Worm (Caenorhabditis elegans) whole organism, L4 larva: Measurements from ENCODE around the gene F38E1.10.
A peak's percentile ranks its signal among the peaks of the same experiment; 100 is the strongest.

ENCODE experiments used
- D1046.2 ChIP-seq: fragments of 200-800 bp; sonication (Bioruptor generic); IDR thresholded peaks from 2 replicates; pipeline ENCODE4 v1.3.6; 2022; ENCODE audit warnings: missing genetic modification characterization, missing compliant biosample characterization
- R02D3.7 ChIP-seq: fragments of 150-350 bp; sonication (generic microtip); optimal IDR thresholded peaks from 3 replicates; lab custom pipeline; 2014; ENCODE audit warnings: missing biosample characterization, missing genetic modification characterization
- Y5F2A.4 ChIP-seq: fragments of 200-800 bp; sonication (Bioruptor generic); optimal IDR thresholded peaks from 2 replicates; lab custom pipeline; 2018; ENCODE audit warnings: mild to moderate bottlenecking, missing genetic modification characterization, missing compliant biosample characterization
- Y75B8A.6 ChIP-seq: fragments of 200-800 bp; sonication (Bioruptor generic); IDR thresholded peaks from 2 replicates; pipeline ENCODE4 v1.3.6; 2022; ENCODE audit warnings: missing genetic modification reagents, missing genetic modification characterization, missing compliant biosample characterization
- ZK546.5 ChIP-seq, 2 experiments: sonication (generic microtip); optimal IDR thresholded peaks; 2 replicates each; lab custom pipeline; 2017; ENCODE audit warnings: missing biosample characterization in 2 of 2, missing genetic modification characterization in 2 of 2
- aha-1 ChIP-seq: fragments of 150-350 bp; peaks from one replicate; lab custom pipeline; 2014; ENCODE audit warnings: missing biosample characterization, missing genetic modification characterization
- ceh-62 ChIP-seq: sonication (generic microtip); optimal IDR thresholded peaks from 2 replicates; lab custom pipeline; 2017; ENCODE audit warnings: missing biosample characterization, missing genetic modification characterization
- ces-1 ChIP-seq: fragments of 150-350 bp; sonication (generic microtip); optimal IDR thresholded peaks from 4 replicates; lab custom pipeline; 2014; ENCODE audit warnings: missing biosample characterization, missing genetic modification reagents, missing genetic modification characterization
- cey-2 ChIP-seq: sonication (generic microtip); optimal IDR thresholded peaks from 3 replicates; lab custom pipeline; 2017; ENCODE audit warnings: missing genetic modification characterization, mild to moderate bottlenecking, missing compliant biosample characterization, antibody characterized with exemption, borderline replicate concordance; ENCODE audit not compliant: insufficient read depth
- daf-12 ChIP-seq: fragments of 150-350 bp; optimal IDR thresholded peaks from 2 replicates; lab custom pipeline; 2014; ENCODE audit warnings: missing biosample characterization, missing genetic modification reagents, missing genetic modification characterization
- daf-16 ChIP-seq, 3 experiments: sonication (generic microtip); optimal IDR thresholded peaks; 2 replicates each; lab custom pipeline; 2016 to 2017; ENCODE audit warnings: missing genetic modification characterization in 3 of 3, missing genetic modification reagents in 3 of 3, mild to moderate bottlenecking in 2 of 3, missing compliant biosample characterization in 2 of 3, missing biosample characterization in 1 of 3, moderate library complexity in 1 of 3
- daf-19 ChIP-seq: fragments of 200-800 bp; sonication (Bioruptor generic); conservative IDR thresholded peaks from 2 replicates; pipeline ENCODE4 v1.3.6; 2022; ENCODE audit warnings: missing genetic modification characterization, missing compliant biosample characterization
- dmd-6 ChIP-seq: fragments of 200-800 bp; sonication (Bioruptor generic); IDR thresholded peaks from 2 replicates; pipeline ENCODE4 v1.3.6; 2022; ENCODE audit warnings: missing genetic modification reagents, missing genetic modification characterization, missing compliant biosample characterization
- duxl-1 ChIP-seq: sonication (generic microtip); optimal IDR thresholded peaks from 2 replicates; lab custom pipeline; 2016; ENCODE audit warnings: mild to moderate bottlenecking, missing genetic modification characterization, moderate library complexity, missing compliant biosample characterization; ENCODE audit not compliant: poor library complexity
- dve-1 ChIP-seq: sonication (generic microtip); optimal IDR thresholded peaks from 2 replicates; lab custom pipeline; 2017; ENCODE audit warnings: antibody characterized with exemption, mild to moderate bottlenecking, missing genetic modification characterization, missing compliant biosample characterization; ENCODE audit not compliant: insufficient read depth
- egl-27 ChIP-seq: sonication (generic microtip); optimal IDR thresholded peaks from 3 replicates; lab custom pipeline; 2017; ENCODE audit warnings: missing biosample characterization, missing genetic modification reagents, missing genetic modification characterization
- egl-43 ChIP-seq: fragments of 200-800 bp; sonication (Bioruptor generic); IDR thresholded peaks from 2 replicates; pipeline ENCODE4 v1.3.6; 2022; ENCODE audit warnings: missing genetic modification reagents, missing genetic modification characterization, missing compliant biosample characterization
- fkh-10 ChIP-seq: fragments of 150-350 bp; optimal IDR thresholded peaks from 2 replicates; lab custom pipeline; 2014; ENCODE audit warnings: missing biosample characterization, missing genetic modification reagents, missing genetic modification characterization
- gei-8 ChIP-seq: fragments of 200-800 bp; sonication (Bioruptor generic); optimal IDR thresholded peaks from 2 replicates; lab custom pipeline; 2018; ENCODE audit warnings: mild to moderate bottlenecking, missing genetic modification characterization, missing compliant biosample characterization
- hif-1 ChIP-seq, 2 experiments: sonication (generic microtip); optimal IDR thresholded peaks; 2 replicates each; lab custom pipeline; 2016 to 2017; ENCODE audit warnings: missing compliant biosample characterization in 2 of 2, missing genetic modification characterization in 2 of 2, missing genetic modification reagents in 2 of 2, missing genotype in 2 of 2, mild to moderate bottlenecking in 1 of 2
- lin-13 ChIP-seq: fragments of 150-350 bp; optimal IDR thresholded peaks from 2 replicates; lab custom pipeline; 2014; ENCODE audit warnings: missing biosample characterization, missing genetic modification reagents, missing genetic modification characterization
- mdl-1 ChIP-seq, 2 experiments: fragments of 150-350 bp in 1 of 2; sonication (generic microtip) in 1 of 2; optimal IDR thresholded peaks; 2 replicates each; lab custom pipeline; 2014 to 2017; ENCODE audit warnings: missing biosample characterization in 2 of 2, missing genetic modification characterization in 2 of 2
- mxl-2 ChIP-seq: fragments of 200-800 bp; sonication (Bioruptor generic); conservative IDR thresholded peaks from 2 replicates; pipeline ENCODE4 v1.3.6; 2022; ENCODE audit warnings: missing genetic modification reagents, missing genetic modification characterization, missing compliant biosample characterization
- mxl-3 ChIP-seq: fragments of 200-800 bp; sonication (Bioruptor generic); optimal IDR thresholded peaks from 2 replicates; lab custom pipeline; 2018; ENCODE audit warnings: mild to moderate bottlenecking, missing genetic modification characterization, missing compliant biosample characterization
- nhr-28 ChIP-seq: fragments of 150-350 bp; optimal IDR thresholded peaks from 2 replicates; lab custom pipeline; 2014; ENCODE audit warnings: missing biosample characterization, missing genetic modification characterization
- nhr-6 ChIP-seq: fragments of 150-350 bp; optimal IDR thresholded peaks from 2 replicates; lab custom pipeline; 2014; ENCODE audit warnings: missing biosample characterization, missing genetic modification characterization
- pha-4 ChIP-seq, 2 experiments: fragments of 150-350 bp in 1 of 2; fragments of 200-800 bp in 1 of 2; sonication (Bioruptor generic) in 1 of 2; IDR thresholded peaks in 1 of 2; optimal IDR thresholded peaks in 1 of 2; 2 replicates each; pipeline versions ENCODE4 v1.3.6 to Lab custom; 2014 to 2022; ENCODE audit warnings: missing genetic modification characterization in 2 of 2, missing genetic modification reagents in 2 of 2, missing biosample characterization in 1 of 2, missing compliant biosample characterization in 1 of 2
- pqm-1 ChIP-seq: sonication (generic microtip); optimal IDR thresholded peaks from 2 replicates; lab custom pipeline; 2017; ENCODE audit warnings: missing biosample characterization, missing genetic modification characterization
- rbr-2 ChIP-seq: sonication (generic microtip); optimal IDR thresholded peaks from 2 replicates; lab custom pipeline; 2016; ENCODE audit warnings: missing genotype, missing genetic modification characterization, missing compliant biosample characterization
- set-16 ChIP-seq: fragments of 200-800 bp; sonication (Bioruptor generic); IDR thresholded peaks from 2 replicates; pipeline ENCODE4 v1.3.6; 2022; ENCODE audit warnings: missing genetic modification reagents, missing genetic modification characterization, missing compliant biosample characterization
- tag-97 ChIP-seq: fragments of 200-800 bp; sonication (Bioruptor generic); IDR thresholded peaks from 2 replicates; pipeline ENCODE4 v1.3.6; 2022; ENCODE audit warnings: missing genetic modification characterization, missing compliant biosample characterization
- tra-1 ChIP-seq: fragments of 200-800 bp; sonication (Bioruptor generic); IDR thresholded peaks from 2 replicates; pipeline ENCODE4 v1.3.6; 2022; ENCODE audit warnings: missing genetic modification reagents, missing genetic modification characterization, missing compliant biosample characterization
- unc-62 ChIP-seq, 3 experiments: fragments of 150-350 bp in 1 of 3; sonication (generic microtip); optimal IDR thresholded peaks in 2 of 3; peaks in 1 of 3; 1 replicate in 1 of 3; 2 replicates in 2 of 3; lab custom pipeline; 2014 to 2017; ENCODE audit warnings: missing biosample characterization in 3 of 3, missing genetic modification characterization in 3 of 3, missing genetic modification reagents in 3 of 3, missing genotype in 1 of 3
- zfp-2 ChIP-seq: sonication (generic microtip); optimal IDR thresholded peaks from 2 replicates; lab custom pipeline; 2016; ENCODE audit warnings: mild to moderate bottlenecking, missing genetic modification characterization, missing compliant biosample characterization
- ztf-11 ChIP-seq: fragments of 150-350 bp; optimal IDR thresholded peaks from 2 replicates; lab custom pipeline; 2014; ENCODE audit warnings: missing biosample characterization, missing genetic modification characterization

F38E1.10 gene

ce11 chrV:8401267-8401666 lies 25.9 kb upstream of the F38E1.10 start:
- TF ChIP-seq nhr-28 (peak; percentile 52), tra-1 (GFP tag; lab: Robert Waterston, UW) (no peak), pha-4 (GFP tag; IDR thresholded peaks at IDR 0.05; lab: Robert Waterston, UW) (no peak), pha-4 (tag; optimal IDR thresholded peaks at IDR 0.05; lab: Kevin White, UChicago) (no peak), unc-62 (GFP tag; optimal IDR thresholded peaks at IDR 0.05 in 1 of 2; lab: Kevin White, UChicago) (peak in 1 of 2 experiments; percentile 45), unc-62 (tag; optimal IDR thresholded peaks at IDR 0.05; lab: Kevin White, UChicago) (no peak)
- TF ChIP-seq, all 104 proteins: peak for 2

- no peak for TF ChIP-seq R02D3.7 (tag; lab: Kevin White, UChicago)
- peak; percentile 92 for TF ChIP-seq aha-1 (tag; lab: Kevin White, UChicago)
- no peak for TF ChIP-seq lin-13
- no peak for TF ChIP-seq egl-43
- no peak for TF ChIP-seq ces-1
Observed at ce11 chrV:8400808-8401207, 25.5 kb upstream of the F38E1.10 start.

- TF ChIP-seq dve-1 (tag; lab: Kevin White, UChicago): no peak
- no peak for TF ChIP-seq mxl-2 (GFP tag; lab: Robert Waterston, UW)
- TF ChIP-seq mxl-3: no peak
- no peak for TF ChIP-seq rbr-2
- no peak for TF ChIP-seq duxl-1
- no peak for TF ChIP-seq D1046.2 (GFP tag; lab: Robert Waterston, UW)
- TF ChIP-seq mdl-1 (tag; optimal IDR thresholded peaks at IDR 0.05; lab: Kevin White, UChicago): no peak
- no peak for TF ChIP-seq fkh-10 (GFP tag; lab: Kevin White, UChicago)
- no peak for TF ChIP-seq cey-2 (tag; lab: Kevin White, UChicago)
Observed at ce11 chrV:8394357-8394850, 19.1 kb upstream of the F38E1.10 start, which contains the start of the genes pho-6 and F52E1.3. Gene pho-6 (minus strand): TSS chrV:8394457. Gene F52E1.3 (plus strand): TSS chrV:8394800.

ce11 chrV:8389307-8389706 lies 14.0 kb upstream of the F38E1.10 start:
- TF ChIP-seq aha-1 (tag; lab: Kevin White, UChicago) (peak; percentile 95), ceh-62 (tag; lab: Kevin White, UChicago) (no peak)
- TF ChIP-seq, all 104 proteins: peak for 1

- TF ChIP-seq unc-62 (GFP tag; optimal IDR thresholded peaks at IDR 0.05 in 1 of 2; lab: Kevin White, UChicago) (peak in 1 of 2 experiments; percentile 58), unc-62 (tag; optimal IDR thresholded peaks at IDR 0.05; lab: Kevin White, UChicago) (no peak), nhr-6 (tag; lab: Kevin White, UChicago) (no peak)
Observed at ce11 chrV:8387056-8387455, 11.7 kb upstream of the F38E1.10 start, which contains the start of gene gcy-7. Gene gcy-7 (plus strand): TSS chrV:8387356.

- TF ChIP-seq Y75B8A.6 (GFP tag; lab: Robert Waterston, UW) (no peak), pqm-1 (tag; lab: Kevin White, UChicago) (peak; percentile 16), gei-8 (no peak), egl-43 (no peak), set-16 (GFP tag; lab: Robert Waterston, UW) (no peak), duxl-1 (no peak), cey-2 (tag; lab: Kevin White, UChicago) (no peak), ztf-11 (tag; lab: Kevin White, UChicago) (no peak), hif-1 (tag; optimal IDR thresholded peaks at IDR 0.05; lab: Kevin White, UChicago) (no peak), ces-1 (no peak), nhr-28 (peak; percentile 15), tag-97 (GFP tag; lab: Robert Waterston, UW) (no peak), ceh-62 (tag; lab: Kevin White, UChicago) (no peak), nhr-6 (tag; lab: Kevin White, UChicago) (no peak), pha-4 (GFP tag; IDR thresholded peaks at IDR 0.05; lab: Robert Waterston, UW) (no peak), pha-4 (tag; optimal IDR thresholded peaks at IDR 0.05; lab: Kevin White, UChicago) (peak; percentile 52), ZK546.5 (tag; optimal IDR thresholded peaks at IDR 0.05; lab: Kevin White, UChicago) (no peak), unc-62 (GFP tag; optimal IDR thresholded peaks at IDR 0.05 in 1 of 2; lab: Kevin White, UChicago) (no peak), unc-62 (tag; optimal IDR thresholded peaks at IDR 0.05; lab: Kevin White, UChicago) (no peak), daf-16 (GFP tag; optimal IDR thresholded peaks at IDR 0.05; lab: Kevin White, UChicago) (no peak), daf-16 (tag; optimal IDR thresholded peaks at IDR 0.05; lab: Kevin White, UChicago) (peak; percentile 68), Y5F2A.4 (no peak), egl-27 (tag; lab: Kevin White, UChicago) (no peak), dmd-6 (peak; percentile 27; the same call in 1 of the 2 replicates), daf-19 (GFP tag; lab: Robert Waterston, UW) (no peak), daf-12 (no peak), zfp-2 (tag; lab: Kevin White, UChicago) (no peak)
Observed at ce11 chrV:8385879-8386530, 10.7 kb upstream of the F38E1.10 start, which contains the start of gene hsp-17. Gene hsp-17 (minus strand): TSS chrV:8385929.
